Fruit fly (Drosophila melanogaster): ENCODE results near the gene CG31077.

DNA sequence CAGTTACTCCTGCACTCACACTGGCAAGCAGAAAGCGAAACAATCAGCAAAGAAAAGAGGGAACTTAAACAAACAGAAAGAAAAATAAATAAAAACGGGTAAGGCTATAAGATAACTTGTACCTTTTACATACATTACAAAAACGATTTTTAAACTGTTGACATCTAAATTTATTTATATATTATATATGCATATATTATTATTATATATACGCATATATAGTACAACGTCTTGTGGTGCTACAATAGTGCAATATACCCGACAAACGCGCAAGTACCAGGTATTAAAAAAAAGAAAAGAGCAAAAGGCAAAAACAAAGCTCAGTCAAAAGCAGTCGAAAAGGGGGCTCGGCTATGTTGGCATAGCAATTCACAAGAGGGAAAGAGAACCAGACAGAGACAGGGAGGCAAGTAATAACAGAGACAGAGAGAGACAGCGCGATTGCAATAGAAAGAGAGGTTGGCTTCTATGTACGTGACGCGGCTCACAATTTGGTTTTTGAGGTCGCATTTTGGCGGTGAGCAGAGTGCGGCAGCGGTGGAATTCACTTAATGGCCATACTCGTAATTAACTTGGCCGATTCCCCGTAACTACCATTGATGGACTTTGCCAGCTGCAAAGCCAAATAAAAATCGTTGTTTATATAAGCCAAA, 45.4 kb upstream of the CG31077 start:
- TF ChIP-seq psq (optimal IDR thresholded peaks at IDR 0.05), result no peak
- no peak for TF ChIP-seq ttk (optimal IDR thresholded peaks at IDR 0.05)
